Fruit fly (Drosophila melanogaster): ENCODE measurements around the gene bocks.

- TF ChIP-seq CG3032 (tag; optimal IDR thresholded peaks at IDR 0.05), result no peak
- TF ChIP-seq Eip93F (GFP tag; optimal IDR thresholded peaks at IDR 0.05), result no peak
- no peak for TF ChIP-seq acj6 (GFP tag; optimal IDR thresholded peaks at IDR 0.05)
- TF ChIP-seq lz (GFP tag; optimal IDR thresholded peaks at IDR 0.05), result no peak
- no peak for TF ChIP-seq Gug (GFP tag; IDR thresholded peaks at IDR 0.05)
- no peak for TF ChIP-seq cyc (GFP tag; optimal IDR thresholded peaks at IDR 0.05)
Measured at dm6 chr3R:9626266-9626665, 35.5 kb upstream of the bocks start.

Data from whole organism, prepupa.